Fruit fly (Drosophila melanogaster): ENCODE data around the gene BigH1.

The BigH1 gene

DNA sequence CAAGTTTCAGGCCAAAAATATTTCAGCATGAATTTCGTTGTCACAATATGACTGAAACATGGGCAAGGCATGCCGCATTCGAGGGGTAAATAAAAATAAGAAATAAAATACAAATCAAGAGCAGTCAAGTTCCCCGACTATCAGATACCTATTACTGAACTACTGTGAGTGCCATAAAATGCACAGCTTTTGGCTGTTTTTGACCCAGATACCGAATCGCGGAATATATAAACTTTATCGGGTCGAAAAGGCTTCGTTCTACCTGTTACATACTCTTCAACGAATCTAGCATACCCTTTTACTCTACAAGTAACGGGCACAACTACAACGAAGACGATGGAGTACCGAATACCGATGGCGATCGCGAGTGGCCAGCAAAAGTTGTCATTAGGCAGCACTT is 43.6 kb downstream of the BigH1 start (continued):
- TF ChIP-seq Meics (GFP tag; optimal IDR thresholded peaks at IDR 0.05) (peak; percentile 54), ken (GFP tag; IDR thresholded peaks at IDR 0.05) (peak; percentile 64; the same call in 2 of the 3 replicates), exex (tag; optimal IDR thresholded peaks at IDR 0.05) (no peak), CG14710 (tag; optimal IDR thresholded peaks at IDR 0.05) (no peak), CG32772 (GFP tag; IDR thresholded peaks at IDR 0.05) (no peak), CG18764 (GFP tag; optimal IDR thresholded peaks at IDR 0.05) (no peak), inv (GFP tag; IDR thresholded peaks at IDR 0.05; ENCODE audit: partially characterized antibody) (peak; percentile 47; the same call in 1 of the 2 replicates), D (optimal IDR thresholded peaks at IDR 0.05) (no peak), D (GFP tag; optimal IDR thresholded peaks at IDR 0.05) (no peak), CG16779 (GFP tag; IDR thresholded peaks at IDR 0.05) (peak; percentile 57; the same call in 1 of the 2 replicates), CG15479 (GFP tag; optimal IDR thresholded peaks at IDR 0.05) (no peak), vvl (GFP tag; IDR thresholded peaks at IDR 0.05) (peak; percentile 62; the same call in 1 of the 2 replicates), Fer2 (tag; optimal IDR thresholded peaks at IDR 0.05) (no peak), CG11560 (tag; IDR thresholded peaks at IDR 0.05) (peak; percentile 49; the same call in 2 of the 3 replicates), CG5180 (GFP tag; optimal IDR thresholded peaks at IDR 0.05) (peak; percentile 20), her (GFP tag; optimal IDR thresholded peaks at IDR 0.05) (peak; percentile 52), crol (GFP tag; IDR thresholded peaks at IDR 0.05) (0 out of 2 replicates have a peak, but pooled peaks have one; percentile 17), stc (GFP tag; IDR thresholded peaks at IDR 0.05) (peak; percentile 79), CG10462 (GFP tag; optimal IDR thresholded peaks at IDR 0.05) (no peak), seq (GFP tag; IDR thresholded peaks at IDR 0.05) (peak; percentile 63), gfzf (GFP tag; optimal IDR thresholded peaks at IDR 0.05) (no peak), CG43689 (GFP tag; IDR thresholded peaks at IDR 0.05) (no peak; the same call in 1 of the 2 replicates), CG4282 (GFP tag; optimal IDR thresholded peaks at IDR 0.05) (no peak), lbe (GFP tag; optimal IDR thresholded peaks at IDR 0.05) (no peak), en (GFP tag; optimal IDR thresholded peaks at IDR 0.05) (peak; percentile 33), YL-1 (GFP tag; optimal IDR thresholded peaks at IDR 0.05) (no peak), C15 (GFP tag; IDR thresholded peaks at IDR 0.05) (no peak), hkb (optimal IDR thresholded peaks at IDR 0.05) (no peak), hkb (GFP tag; IDR thresholded peaks at IDR 0.05) (peak; percentile 57; the same call in 1 of the 2 replicates), H15 (GFP tag; IDR thresholded peaks at IDR 0.05) (0 out of 3 replicates have a peak, but pooled peaks have one; percentile 51), CG4328 (GFP tag; optimal IDR thresholded peaks at IDR 0.05) (no peak), Hey (tag; optimal IDR thresholded peaks at IDR 0.05) (no peak), jing (GFP tag; optimal IDR thresholded peaks at IDR 0.05) (peak; percentile 13), ham (GFP tag; IDR thresholded peaks at IDR 0.05) (no peak), Eip74EF (GFP tag; optimal IDR thresholded peaks at IDR 0.05) (no peak), HHEX (GFP tag; optimal IDR thresholded peaks at IDR 0.05) (peak; percentile 41), cato (GFP tag; optimal IDR thresholded peaks at IDR 0.05; ENCODE audit: borderline replicate concordance) (no peak), CG2889 (GFP tag; IDR thresholded peaks at IDR 0.05) (peak; percentile 70; the same call in 2 of the 3 replicates), CG1529 (GFP tag; optimal IDR thresholded peaks at IDR 0.05) (no peak), al (GFP tag; IDR thresholded peaks at IDR 0.05) (peak; percentile 74), CG4730 (GFP tag; IDR thresholded peaks at IDR 0.05) (peak; percentile 56), Gsc (GFP tag; IDR thresholded peaks at IDR 0.05) (no peak), Elba2 (GFP tag; optimal IDR thresholded peaks at IDR 0.05) (no peak), gsb-n (tag; optimal IDR thresholded peaks at IDR 0.05) (no peak), oc (tag; optimal IDR thresholded peaks at IDR 0.05) (no peak), tna (GFP tag; IDR thresholded peaks at IDR 0.05; ENCODE audit: partially characterized antibody) (peak; percentile 86), CG1647 (GFP tag; optimal IDR thresholded peaks at IDR 0.05) (peak; percentile 41), crc (GFP tag; optimal IDR thresholded peaks at IDR 0.05) (peak; percentile 46), bowl (GFP tag; IDR thresholded peaks at IDR 0.05) (0 out of 2 replicates have a peak, but pooled peaks have one; percentile 52), Mrtf (GFP tag; IDR thresholded peaks at IDR 0.05) (peak; percentile 64; the same call in 2 of the 3 replicates), CG3065 (GFP tag; optimal IDR thresholded peaks at IDR 0.05) (no peak), CHES-1-like (GFP tag; optimal IDR thresholded peaks at IDR 0.05) (peak; percentile 28)

Data from whole organism, embryonic.